Worm (Caenorhabditis elegans) whole organism, late embryonic: Measurements from ENCODE around the gene F49H6.12.

Source experiments
- ceh-34 ChIP-seq: sonication (generic microtip); optimal IDR thresholded peaks from 2 replicates; lab custom pipeline; 2016; ENCODE audit warnings: mild to moderate bottlenecking, missing genetic modification characterization, missing compliant biosample characterization
- elt-4 ChIP-seq: sonication (generic microtip); optimal IDR thresholded peaks from 2 replicates; lab custom pipeline; 2016; ENCODE audit warnings: missing genetic modification characterization, missing compliant biosample characterization
- nfya-1 ChIP-seq: sonication (generic microtip); optimal IDR thresholded peaks from 2 replicates; lab custom pipeline; 2017; ENCODE audit warnings: missing genetic modification characterization, mild to moderate bottlenecking, missing compliant biosample characterization, antibody characterized with exemption, moderate library complexity
- pqm-1 ChIP-seq: sonication (generic microtip); optimal IDR thresholded peaks from 2 replicates; lab custom pipeline; 2016; ENCODE audit warnings: missing genetic modification characterization, missing compliant biosample characterization
- sox-2 ChIP-seq: fragments of 200-800 bp; sonication (Bioruptor generic); IDR thresholded peaks from 2 replicates; pipeline ENCODE4 v1.3.6; 2022; ENCODE audit warnings: missing genetic modification reagents, missing genetic modification characterization, missing compliant biosample characterization
- syd-9 ChIP-seq: sonication (generic microtip); optimal IDR thresholded peaks from 2 replicates; lab custom pipeline; 2016; ENCODE audit warnings: mild to moderate bottlenecking, missing genetic modification characterization, moderate library complexity, missing compliant biosample characterization

- TF ChIP-seq nfya-1 (tag; lab: Kevin White, UChicago) (no peak), ceh-34 (tag; lab: Kevin White, UChicago) (no peak), sox-2 (GFP tag; lab: Robert Waterston, UW) (no peak), pqm-1 (tag; lab: Kevin White, UChicago) (no peak), elt-4 (tag; lab: Kevin White, UChicago) (no peak), syd-9 (tag; lab: Kevin White, UChicago) (no peak)
These were observed 45.4 kb upstream of the F49H6.12 start for ce11 chrV:17066634-17067033.
